Worm (Caenorhabditis elegans) whole organism, L3 larva: ENCODE measurements around the gene trk-1.

ENCODE experiments used
- ZK546.5 ChIP-seq: sonication (generic microtip); optimal IDR thresholded peaks from 2 replicates; lab custom pipeline; 2017; ENCODE audit warnings: missing biosample characterization, missing genetic modification characterization
- ceh-82 ChIP-seq: fragments of 150-350 bp; optimal IDR thresholded peaks from 2 replicates; lab custom pipeline; 2014; ENCODE audit warnings: missing biosample characterization, missing genetic modification characterization
- egl-27 ChIP-seq: sonication (generic microtip); optimal IDR thresholded peaks from 4 replicates; lab custom pipeline; 2017; ENCODE audit warnings: missing biosample characterization, missing genetic modification reagents, missing genetic modification characterization
- elt-2 ChIP-seq: sonication (generic microtip); optimal IDR thresholded peaks from 2 replicates; lab custom pipeline; 2016; ENCODE audit warnings: missing genetic modification reagents, mild to moderate bottlenecking, missing genetic modification characterization, missing compliant biosample characterization
- nhr-25 ChIP-seq: sonication (generic microtip); optimal IDR thresholded peaks from 2 replicates; lab custom pipeline; 2017; ENCODE audit warnings: missing biosample characterization, missing genetic modification characterization
- nhr-76 ChIP-seq: fragments of 150-350 bp; sonication (generic microtip); optimal IDR thresholded peaks from 5 replicates; lab custom pipeline; 2014; ENCODE audit warnings: missing biosample characterization, missing genetic modification characterization
- nhr-77 ChIP-seq: fragments of 150-350 bp; optimal IDR thresholded peaks from 2 replicates; lab custom pipeline; 2014; ENCODE audit warnings: missing biosample characterization, missing genetic modification characterization
- pqm-1 ChIP-seq: fragments of 150-350 bp; optimal IDR thresholded peaks from 2 replicates; lab custom pipeline; 2017; ENCODE audit warnings: missing biosample characterization, missing genetic modification characterization, inconsistent platforms
- zag-1 ChIP-seq: fragments of 150-350 bp; optimal IDR thresholded peaks from 2 replicates; lab custom pipeline; 2014; ENCODE audit warnings: missing biosample characterization, missing genetic modification characterization

- no peak for TF ChIP-seq nhr-76 (tag; lab: Kevin White, UChicago)
- no peak for TF ChIP-seq elt-2 (tag; lab: Kevin White, UChicago)
- TF ChIP-seq zag-1, result no peak
- no peak for TF ChIP-seq nhr-77 (tag; lab: Kevin White, UChicago)
- TF ChIP-seq pqm-1, result no peak
- no peak for TF ChIP-seq ceh-82 (tag; lab: Kevin White, UChicago)
- no peak for TF ChIP-seq nhr-25 (tag; lab: Kevin White, UChicago)
- no peak for TF ChIP-seq egl-27 (tag; lab: Kevin White, UChicago)
- no peak for TF ChIP-seq ZK546.5 (tag; lab: Kevin White, UChicago)
Observed at ce11 chrX:8980676-8981075, 29.9 kb upstream of the trk-1 start, which contains the start of gene nmur-1.
